Worm (Caenorhabditis elegans) whole organism, L1 larva: ENCODE measurements around the gene otpl-8.

Experiments used
- F16B12.6 ChIP-seq: fragments of 150-350 bp; optimal IDR thresholded peaks from 2 replicates; lab custom pipeline; 2014; ENCODE audit warnings: missing biosample characterization, missing genetic modification characterization
- aly-2 ChIP-seq: fragments of 150-350 bp; optimal IDR thresholded peaks from 2 replicates; lab custom pipeline; 2014; ENCODE audit warnings: missing biosample characterization, missing genetic modification characterization
- ceh-82 ChIP-seq, 3 experiments: fragments of 150-350 bp in 1 of 3; sonication (generic microtip) in 2 of 3; optimal IDR thresholded peaks; 2 replicates each; lab custom pipeline; 2014 to 2017; ENCODE audit warnings: missing biosample characterization in 3 of 3, missing genetic modification characterization in 3 of 3
- ceh-88 ChIP-seq: fragments of 200-800 bp; sonication (Bioruptor generic); IDR thresholded peaks from 2 replicates; pipeline ENCODE4 v1.3.6; 2022; ENCODE audit warnings: missing genetic modification characterization, missing compliant biosample characterization
- dpl-1 ChIP-seq, 3 experiments: fragments of 150-350 bp in 2 of 3; sonication (generic microtip) in 1 of 3; optimal IDR thresholded peaks; 2 replicates each; lab custom pipeline; 2014 to 2017; ENCODE audit warnings: missing biosample characterization in 3 of 3, missing genetic modification characterization in 3 of 3, missing genetic modification reagents in 3 of 3
- dsc-1 ChIP-seq: sonication (generic microtip); optimal IDR thresholded peaks from 2 replicates; lab custom pipeline; 2016; ENCODE audit warnings: mild to moderate bottlenecking, missing genetic modification characterization, missing compliant biosample characterization
- egl-27 ChIP-seq, 2 experiments: fragments of 150-350 bp in 1 of 2; sonication (generic microtip); optimal IDR thresholded peaks; 3 replicates each; lab custom pipeline; 2017 to 2018; ENCODE audit warnings: missing biosample characterization in 2 of 2, missing genetic modification characterization in 2 of 2, missing genetic modification reagents in 2 of 2
- elt-3 ChIP-seq, 6 experiments: fragments of 150-350 bp in 1 of 6; sonication (generic microtip); optimal IDR thresholded peaks; 2 replicates each; lab custom pipeline; 2017 to 2018; ENCODE audit warnings: missing biosample characterization in 6 of 6, missing genetic modification characterization in 6 of 6, inconsistent platforms in 1 of 6
- fkh-8 ChIP-seq: sonication (generic microtip); optimal IDR thresholded peaks from 2 replicates; lab custom pipeline; 2016; ENCODE audit warnings: mild to moderate bottlenecking, missing genetic modification characterization, missing compliant biosample characterization
- grh-1 ChIP-seq: fragments of 200-800 bp; sonication (Bioruptor generic); IDR thresholded peaks from 2 replicates; pipeline ENCODE4 v1.3.6; 2022; ENCODE audit warnings: missing genetic modification reagents, missing genetic modification characterization, missing compliant biosample characterization
- isw-1 ChIP-seq: fragments of 200-800 bp; sonication (Bioruptor generic); IDR thresholded peaks from 2 replicates; pipeline ENCODE4 v1.3.6; 2022; ENCODE audit warnings: missing genetic modification characterization, missing compliant biosample characterization
- jun-1 ChIP-seq: fragments of 150-350 bp; optimal IDR thresholded peaks from 2 replicates; lab custom pipeline; 2014; ENCODE audit warnings: missing biosample characterization, missing genetic modification reagents, missing genetic modification characterization
- lin-13 ChIP-seq: fragments of 150-350 bp; optimal IDR thresholded peaks from 2 replicates; lab custom pipeline; 2014; ENCODE audit warnings: missing biosample characterization, missing genetic modification reagents, missing genetic modification characterization
- lin-14 ChIP-seq: fragments of 200-800 bp; sonication (Bioruptor generic); optimal IDR thresholded peaks from 2 replicates; lab custom pipeline; 2018; ENCODE audit warnings: mild to moderate bottlenecking, missing genetic modification characterization, moderate library complexity, missing compliant biosample characterization
- lin-39 ChIP-seq: fragments of 150-350 bp; optimal IDR thresholded peaks from 2 replicates; lab custom pipeline; 2014; ENCODE audit warnings: missing biosample characterization, missing genetic modification reagents, missing genetic modification characterization
- mef-2 ChIP-seq: fragments of 150-350 bp; optimal IDR thresholded peaks from 2 replicates; lab custom pipeline; 2014; ENCODE audit warnings: missing biosample characterization, missing genetic modification characterization
- mep-1 ChIP-seq: fragments of 150-350 bp; optimal IDR thresholded peaks from 2 replicates; lab custom pipeline; 2014; ENCODE audit warnings: missing biosample characterization, missing genetic modification characterization
- nhr-20 ChIP-seq: sonication (generic microtip); optimal IDR thresholded peaks from 2 replicates; lab custom pipeline; 2016; ENCODE audit warnings: mild to moderate bottlenecking, missing genetic modification characterization, missing compliant biosample characterization
- nhr-237 ChIP-seq: fragments of 150-350 bp; optimal IDR thresholded peaks from 2 replicates; lab custom pipeline; 2014; ENCODE audit warnings: missing biosample characterization, missing genetic modification characterization
- nhr-28 ChIP-seq: fragments of 150-350 bp; optimal IDR thresholded peaks from 2 replicates; lab custom pipeline; 2014; ENCODE audit warnings: missing biosample characterization, missing genetic modification characterization
- nhr-71 ChIP-seq: sonication (generic microtip); optimal IDR thresholded peaks from 2 replicates; lab custom pipeline; 2016; ENCODE audit warnings: mild to moderate bottlenecking, missing genetic modification characterization, moderate library complexity, missing compliant biosample characterization
- nhr-84 ChIP-seq: sonication (generic microtip); optimal IDR thresholded peaks from 2 replicates; lab custom pipeline; 2017; ENCODE audit warnings: missing biosample characterization, missing genetic modification characterization
- nhr-85 ChIP-seq: sonication (generic microtip); peaks from one replicate; lab custom pipeline; 2016; ENCODE audit warnings: missing genetic modification characterization, inconsistent platforms, missing compliant biosample characterization
- snu-23 ChIP-seq: sonication (generic microtip); optimal IDR thresholded peaks from 2 replicates; lab custom pipeline; 2016; ENCODE audit warnings: missing genetic modification characterization, missing compliant biosample characterization
- sox-4 ChIP-seq: sonication (generic microtip); optimal IDR thresholded peaks from 2 replicates; lab custom pipeline; 2016; ENCODE audit warnings: missing genetic modification characterization, missing compliant biosample characterization
- sptf-1 ChIP-seq: fragments of 150-350 bp; optimal IDR thresholded peaks from 2 replicates; lab custom pipeline; 2014; ENCODE audit warnings: missing biosample characterization, missing genetic modification characterization
- sup-37 ChIP-seq: fragments of 200-800 bp; sonication (Bioruptor generic); optimal IDR thresholded peaks from 2 replicates; lab custom pipeline; 2018; ENCODE audit warnings: mild to moderate bottlenecking, missing genetic modification characterization, missing compliant biosample characterization
- swsn-7 ChIP-seq: sonication (generic microtip); optimal IDR thresholded peaks from 2 replicates; lab custom pipeline; 2016; ENCODE audit warnings: missing genetic modification characterization, missing compliant biosample characterization
- tbx-2 ChIP-seq: sonication (generic microtip); optimal IDR thresholded peaks from 2 replicates; lab custom pipeline; 2016; ENCODE audit warnings: missing genetic modification characterization, missing compliant biosample characterization
- unc-130 ChIP-seq: fragments of 150-350 bp; optimal IDR thresholded peaks from 2 replicates; lab custom pipeline; 2017; ENCODE audit warnings: missing biosample characterization, missing genetic modification characterization, inconsistent platforms
- unc-30 ChIP-seq: sonication (generic microtip); optimal IDR thresholded peaks from 2 replicates; lab custom pipeline; 2017; ENCODE audit warnings: missing biosample characterization, missing genetic modification characterization
- unc-98 ChIP-seq: fragments of 200-800 bp; sonication (Bioruptor generic); IDR thresholded peaks from 2 replicates; pipeline ENCODE4 v1.3.6; 2022; ENCODE audit warnings: missing genetic modification characterization, missing compliant biosample characterization
- vab-15 ChIP-seq: sonication (generic microtip); optimal IDR thresholded peaks from 2 replicates; lab custom pipeline; 2017; ENCODE audit warnings: missing genotype, mild to moderate bottlenecking, missing genetic modification characterization, missing compliant biosample characterization
- xbp-1 ChIP-seq: sonication (generic microtip); optimal IDR thresholded peaks from 2 replicates; lab custom pipeline; 2016; ENCODE audit warnings: missing genetic modification characterization, missing compliant biosample characterization

The otpl-8 gene

ce11 chrX:12296392-12296791 lies 25.7 kb upstream of the otpl-8 start, which contains the start of gene W06D11.2:
TSS of gene W06D11.2 (minus strand) at chrX:12296730.
- TF ChIP-seq nhr-84 (no peak), mep-1 (tag; lab: Kevin White, UChicago) (no peak), F16B12.6 (tag; lab: Kevin White, UChicago) (no peak), mef-2 (tag; lab: Kevin White, UChicago) (no peak), unc-30 (no peak), unc-130 (no peak), unc-98 (no peak), lin-13 (GFP tag; lab: Kevin White, UChicago) (no peak), swsn-7 (tag; lab: Kevin White, UChicago) (no peak), tbx-2 (tag; lab: Kevin White, UChicago) (no peak), nhr-71 (tag; lab: Kevin White, UChicago) (no peak), aly-2 (tag; lab: Kevin White, UChicago) (no peak)

ce11 chrX:12294263-12294662 lies 23.5 kb upstream of the otpl-8 start, which contains the start of gene W06D11.1:
TSS of gene W06D11.1 (plus strand) at chrX:12294563.
- TF ChIP-seq sptf-1 = no peak
- TF ChIP-seq grh-1 (GFP tag; lab: Robert Waterston, UW) = no peak
- TF ChIP-seq lin-13 (GFP tag; lab: Kevin White, UChicago) = no peak
- TF ChIP-seq nhr-28 (tag; lab: Kevin White, UChicago) = no peak
- no peak for TF ChIP-seq jun-1 (tag; lab: Kevin White, UChicago)

ce11 chrX:12290539-12290938 lies 19.8 kb upstream of the otpl-8 start, which contains the start of gene C04B4.4:
TSS of gene C04B4.4 (plus strand) at chrX:12290839.
- no peak for TF ChIP-seq ceh-82 (tag; optimal IDR thresholded peaks at IDR 0.05; lab: Kevin White, UChicago)
- TF ChIP-seq dsc-1 (tag; lab: Kevin White, UChicago) = no peak
- no peak for TF ChIP-seq xbp-1 (tag; lab: Kevin White, UChicago)
- TF ChIP-seq sup-37 (GFP tag; lab: Kevin White, UChicago) = no peak
- TF ChIP-seq lin-39 (tag; lab: Kevin White, UChicago) = no peak
- no peak for TF ChIP-seq lin-14
- no peak for TF ChIP-seq grh-1 (GFP tag; lab: Robert Waterston, UW)
- TF ChIP-seq tbx-2 (tag; lab: Kevin White, UChicago) = no peak
- no peak for TF ChIP-seq sox-4 (tag; lab: Kevin White, UChicago)
- no peak for TF ChIP-seq nhr-85 (tag; lab: Kevin White, UChicago)
- no peak for TF ChIP-seq dpl-1 (GFP tag; optimal IDR thresholded peaks at IDR 0.05; lab: Kevin White, UChicago)

- TF ChIP-seq ceh-88 (GFP tag; lab: Robert Waterston, UW) (no peak), nhr-71 (tag; lab: Kevin White, UChicago) (no peak), vab-15 (tag; lab: Kevin White, UChicago) (no peak), isw-1 (GFP tag; lab: Robert Waterston, UW) (no peak), nhr-20 (no peak), egl-27 (tag; optimal IDR thresholded peaks at IDR 0.05; lab: Kevin White, UChicago) (no peak), fkh-8 (tag; lab: Kevin White, UChicago) (no peak), elt-3 (tag; optimal IDR thresholded peaks at IDR 0.05; lab: Kevin White, UChicago) (no peak), unc-30 (no peak)
- TF ChIP-seq, all 84 proteins: peak for 0
Measured at ce11 chrX:12288254-12288653, 17.5 kb upstream of the otpl-8 start, which contains the start of gene C04B4.5. TSS of gene C04B4.5 (minus strand) at chrX:12288354.

ce11 chrX:12285496-12285895 lies 14.8 kb upstream of the otpl-8 start, which contains the start of gene lips-2:
TSS of gene lips-2 (plus strand) at chrX:12285796.
- TF ChIP-seq snu-23 (GFP tag; lab: Kevin White, UChicago) (no peak), nhr-237 (tag; lab: Kevin White, UChicago) (no peak)
